Worm (Caenorhabditis elegans) whole organism, L1 larva: ENCODE data around the gene Y51A2D.13.

Experiments
- Y116A8C.19 ChIP-seq: sonication (generic microtip); optimal IDR thresholded peaks from 2 replicates; lab custom pipeline; 2016; ENCODE audit warnings: missing compliant biosample characterization, missing genetic modification characterization, borderline replicate concordance
- elt-3 ChIP-seq, 6 experiments: fragments of 150-350 bp in 1 of 6; sonication (generic microtip); optimal IDR thresholded peaks; 2 replicates each; lab custom pipeline; 2017 to 2018; ENCODE audit warnings: missing biosample characterization in 6 of 6, missing genetic modification characterization in 6 of 6, inconsistent platforms in 1 of 6
- lsy-2 ChIP-seq, 2 experiments: fragments of 150-350 bp; optimal IDR thresholded peaks; 2 replicates each; lab custom pipeline; 2014; ENCODE audit warnings: missing biosample characterization in 2 of 2, missing genetic modification characterization in 2 of 2
- pqm-1 ChIP-seq: sonication (generic microtip); optimal IDR thresholded peaks from 3 replicates; lab custom pipeline; 2017; ENCODE audit warnings: missing biosample characterization, missing genetic modification characterization
- skn-1 ChIP-seq: fragments of 150-350 bp; optimal IDR thresholded peaks from 2 replicates; lab custom pipeline; 2014; ENCODE audit warnings: missing biosample characterization, missing genetic modification characterization
- snpc-4 ChIP-seq: fragments of 150-350 bp; optimal IDR thresholded peaks from 2 replicates; lab custom pipeline; 2014; ENCODE audit warnings: missing biosample characterization, missing genetic modification characterization
- unc-130 ChIP-seq: fragments of 150-350 bp; optimal IDR thresholded peaks from 2 replicates; lab custom pipeline; 2017; ENCODE audit warnings: missing biosample characterization, missing genetic modification characterization, inconsistent platforms
- unc-62 ChIP-seq: fragments of 150-350 bp; optimal IDR thresholded peaks from 2 replicates; lab custom pipeline; 2014; ENCODE audit warnings: missing biosample characterization, missing genetic modification reagents, missing genetic modification characterization
- ztf-11 ChIP-seq, 2 experiments: sonication (generic microtip); optimal IDR thresholded peaks; 2 replicates each; lab custom pipeline; 2016 to 2017; ENCODE audit warnings: missing genetic modification characterization in 2 of 2, missing biosample characterization in 1 of 2, missing compliant biosample characterization in 1 of 2

DNA sequence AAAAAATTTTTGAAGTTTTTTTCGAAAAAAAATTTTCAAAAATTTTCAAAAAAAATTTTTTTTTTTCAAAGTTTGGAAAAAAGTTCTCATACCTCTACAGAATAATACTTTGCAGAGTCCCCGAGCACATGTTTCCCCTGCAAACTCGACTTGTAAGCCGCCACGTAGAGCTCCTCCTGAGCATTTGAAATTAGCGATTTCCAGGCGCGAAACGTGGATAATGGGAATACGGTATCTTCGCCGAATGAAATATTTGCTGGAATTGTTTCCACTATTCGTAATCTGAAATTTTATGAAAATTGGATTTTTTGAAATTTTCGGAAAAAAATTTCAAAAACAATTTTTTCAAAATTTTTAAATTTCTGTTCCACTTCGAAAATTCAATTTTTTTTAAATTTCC lies 3.5 kb downstream of the Y51A2D.13 start:
- TF ChIP-seq lsy-2 (tag; optimal IDR thresholded peaks at IDR 0.05; lab: Kevin White, UChicago), result no peak
- TF ChIP-seq pqm-1, result no peak
- no peak for TF ChIP-seq Y116A8C.19 (tag; lab: Kevin White, UChicago)
- no peak for TF ChIP-seq skn-1 (tag; lab: Kevin White, UChicago)
- no peak for TF ChIP-seq snpc-4 (tag; lab: Kevin White, UChicago)
- TF ChIP-seq ztf-11 (tag; optimal IDR thresholded peaks at IDR 0.05; lab: Kevin White, UChicago), result no peak
- no peak for TF ChIP-seq unc-130 (tag; lab: Kevin White, UChicago)
- TF ChIP-seq elt-3 (tag; optimal IDR thresholded peaks at IDR 0.05; lab: Kevin White, UChicago), result no peak
- no peak for TF ChIP-seq unc-62 (GFP tag; lab: Kevin White, UChicago)
